Worm (Caenorhabditis elegans): Measurements from ENCODE around the gene F27D9.2.

ce11 chrX:7710643-7711042, 37.9 kb downstream of the F27D9.2 start, which contains the start of gene K09F5.4:
- no peak for TF ChIP-seq lin-39 (tag; optimal IDR thresholded peaks at IDR 0.05)
- no peak for TF ChIP-seq egl-27 (tag; optimal IDR thresholded peaks at IDR 0.05)
- TF ChIP-seq mab-5 (tag; optimal IDR thresholded peaks at IDR 0.05): no peak

All from whole organism, L2 larva.